Worm (Caenorhabditis elegans) whole organism, young adult: ENCODE results near the gene bmk-1.

ENCODE experiments used
- B0019.2 ChIP-seq: fragments of 200-800 bp; sonication (Bioruptor generic); conservative IDR thresholded peaks from 2 replicates; pipeline ENCODE4 v1.3.6; 2022; ENCODE audit warnings: missing genetic modification reagents, missing genetic modification characterization, missing compliant biosample characterization
- B0035.1 ChIP-seq: sonication (generic microtip); optimal IDR thresholded peaks from 2 replicates; lab custom pipeline; 2016; ENCODE audit warnings: missing genetic modification characterization, mild to moderate bottlenecking, missing compliant biosample characterization, missing genotype, missing genetic modification reagents
- F10E7.11 ChIP-seq: sonication (generic microtip); optimal IDR thresholded peaks from 2 replicates; lab custom pipeline; 2017; ENCODE audit warnings: mild to moderate bottlenecking, missing genetic modification characterization, moderate library complexity, missing compliant biosample characterization
- F33H1.4 ChIP-seq: fragments of 200-800 bp; sonication (Bioruptor generic); IDR thresholded peaks from 2 replicates; pipeline ENCODE4 v1.3.6; 2022; ENCODE audit warnings: missing genetic modification reagents, missing genetic modification characterization, missing compliant biosample characterization
- F49E8.2 ChIP-seq: sonication (generic microtip); optimal IDR thresholded peaks from 3 replicates; lab custom pipeline; 2017; ENCODE audit warnings: missing genetic modification characterization, mild to moderate bottlenecking, missing compliant biosample characterization, antibody characterized with exemption, moderate library complexity; ENCODE audit not compliant: insufficient read depth
- Y53F4B.3 ChIP-seq: fragments of 200-800 bp; sonication (Bioruptor generic); IDR thresholded peaks from 2 replicates; pipeline ENCODE4 v1.3.6; 2022; ENCODE audit warnings: missing genetic modification reagents, missing genetic modification characterization, missing compliant biosample characterization
- Y53G8AR.9 ChIP-seq: fragments of 200-800 bp; sonication (Bioruptor generic); conservative IDR thresholded peaks from 2 replicates; pipeline ENCODE4 v1.3.6; 2022; ENCODE audit warnings: missing genetic modification reagents, missing genetic modification characterization, missing compliant biosample characterization
- Y56A3A.18 ChIP-seq: fragments of 200-800 bp; sonication (Bioruptor generic); IDR thresholded peaks from 2 replicates; pipeline ENCODE4 v1.3.6; 2022; ENCODE audit warnings: missing genetic modification reagents, missing genetic modification characterization, missing compliant biosample characterization
- Y79H2A.3 ChIP-seq: fragments of 200-800 bp; sonication (Bioruptor generic); conservative IDR thresholded peaks from 2 replicates; pipeline ENCODE4 v1.3.6; 2022; ENCODE audit warnings: missing genetic modification reagents, missing genetic modification characterization, missing compliant biosample characterization
- Y95B8A.8 ChIP-seq: fragments of 200-800 bp; sonication (Bioruptor generic); IDR thresholded peaks from 2 replicates; pipeline ENCODE4 v1.3.6; 2022; ENCODE audit warnings: missing genetic modification reagents, missing genetic modification characterization, missing compliant biosample characterization
- ZK185.1 ChIP-seq: sonication (generic microtip); optimal IDR thresholded peaks from 2 replicates; lab custom pipeline; 2016; ENCODE audit warnings: mild to moderate bottlenecking, missing genetic modification characterization, missing compliant biosample characterization; ENCODE audit not compliant: poor library complexity, severe bottlenecking
- atf-7 ChIP-seq: sonication (generic microtip); optimal IDR thresholded peaks from 2 replicates; lab custom pipeline; 2017; ENCODE audit warnings: mild to moderate bottlenecking, missing genetic modification characterization, missing compliant biosample characterization
- athp-1 ChIP-seq: sonication (generic microtip); optimal IDR thresholded peaks from 2 replicates; lab custom pipeline; 2017; ENCODE audit warnings: mild to moderate bottlenecking, missing genetic modification characterization, missing compliant biosample characterization
- attf-5 ChIP-seq: fragments of 200-800 bp; sonication (Bioruptor generic); optimal IDR thresholded peaks from 2 replicates; lab custom pipeline; 2018; ENCODE audit warnings: mild to moderate bottlenecking, missing genetic modification characterization, missing compliant biosample characterization
- attf-6 ChIP-seq: fragments of 200-800 bp; sonication (Bioruptor generic); IDR thresholded peaks from 2 replicates; pipeline ENCODE4 v1.3.6; 2022; ENCODE audit warnings: missing genetic modification reagents, missing genetic modification characterization, missing compliant biosample characterization
- bed-1 ChIP-seq: fragments of 200-800 bp; sonication (Bioruptor generic); IDR thresholded peaks from 2 replicates; pipeline ENCODE4 v1.3.6; 2022; ENCODE audit warnings: missing genetic modification reagents, missing genetic modification characterization, missing compliant biosample characterization
- cebp-1 ChIP-seq, 2 experiments: fragments of 200-800 bp in 1 of 2; sonication (Bioruptor generic) in 1 of 2; sonication (generic microtip) in 1 of 2; IDR thresholded peaks in 1 of 2; optimal IDR thresholded peaks in 1 of 2; 2 replicates each; pipeline versions ENCODE4 v1.3.6 to Lab custom; 2017 to 2022; ENCODE audit warnings: missing compliant biosample characterization in 2 of 2, missing genetic modification characterization in 2 of 2, mild to moderate bottlenecking in 1 of 2, missing genetic modification reagents in 1 of 2, moderate library complexity in 1 of 2
- ceh-100 ChIP-seq: fragments of 200-800 bp; sonication (Bioruptor generic); IDR thresholded peaks from 2 replicates; pipeline ENCODE4 v1.3.6; 2022; ENCODE audit warnings: missing genetic modification reagents, missing genetic modification characterization, missing compliant biosample characterization
- ceh-27 ChIP-seq: fragments of 200-800 bp; sonication (Bioruptor generic); optimal IDR thresholded peaks from 2 replicates; lab custom pipeline; 2018; ENCODE audit warnings: mild to moderate bottlenecking, missing genetic modification characterization, moderate library complexity, missing compliant biosample characterization
- ceh-79 ChIP-seq: sonication (generic microtip); optimal IDR thresholded peaks from 2 replicates; lab custom pipeline; 2017; ENCODE audit warnings: mild to moderate bottlenecking, missing genetic modification characterization, missing compliant biosample characterization
- die-1 ChIP-seq: sonication (generic microtip); optimal IDR thresholded peaks from 2 replicates; lab custom pipeline; 2016; ENCODE audit warnings: missing genotype, mild to moderate bottlenecking, missing genetic modification characterization, missing compliant biosample characterization
- ekl-4 ChIP-seq: fragments of 200-800 bp; sonication (Bioruptor generic); IDR thresholded peaks from 2 replicates; pipeline ENCODE4 v1.3.6; 2022; ENCODE audit warnings: missing genetic modification reagents, missing genetic modification characterization, missing compliant biosample characterization
- gei-17 ChIP-seq: fragments of 200-800 bp; sonication (Bioruptor generic); optimal IDR thresholded peaks from 2 replicates; lab custom pipeline; 2018; ENCODE audit warnings: mild to moderate bottlenecking, missing genetic modification characterization, missing compliant biosample characterization
- him-1 ChIP-seq: sonication (generic microtip); optimal IDR thresholded peaks from 2 replicates; lab custom pipeline; 2016; ENCODE audit warnings: missing genotype, missing genetic modification reagents, missing genetic modification characterization, missing compliant biosample characterization
- hlh-12 ChIP-seq: sonication (generic microtip); optimal IDR thresholded peaks from 2 replicates; lab custom pipeline; 2016; ENCODE audit warnings: missing genetic modification characterization, missing compliant biosample characterization
- hmg-1.2 ChIP-seq: fragments of 200-800 bp; sonication (Bioruptor generic); IDR thresholded peaks from 2 replicates; pipeline ENCODE4 v1.3.6; 2022; ENCODE audit warnings: missing genetic modification reagents, missing genetic modification characterization, missing compliant biosample characterization
- hmg-20 ChIP-seq: fragments of 200-800 bp; sonication (Bioruptor generic); IDR thresholded peaks from 2 replicates; pipeline ENCODE4 v1.3.6; 2022; ENCODE audit warnings: missing genetic modification reagents, missing genetic modification characterization, missing compliant biosample characterization
- hsf-1 ChIP-seq: fragments of 200-800 bp; sonication (Bioruptor generic); IDR thresholded peaks from 2 replicates; pipeline ENCODE4 v1.3.6; 2022; ENCODE audit warnings: missing genetic modification reagents, missing genetic modification characterization, missing compliant biosample characterization
- lag-1 ChIP-seq: fragments of 200-800 bp; sonication (Bioruptor generic); IDR thresholded peaks from 2 replicates; pipeline ENCODE4 v1.3.6; 2022; ENCODE audit warnings: missing genetic modification reagents, missing genetic modification characterization, missing compliant biosample characterization
- let-607 ChIP-seq, 2 experiments: fragments of 200-800 bp in 1 of 2; sonication (Bioruptor generic) in 1 of 2; sonication (generic microtip) in 1 of 2; optimal IDR thresholded peaks; 2 replicates each; lab custom pipeline; 2016 to 2018; ENCODE audit warnings: mild to moderate bottlenecking in 2 of 2, missing compliant biosample characterization in 2 of 2, missing genetic modification characterization in 2 of 2, moderate library complexity in 2 of 2, missing genotype in 1 of 2
- lir-1 ChIP-seq: fragments of 200-800 bp; sonication (Bioruptor generic); conservative IDR thresholded peaks from 2 replicates; pipeline ENCODE4 v1.3.6; 2022; ENCODE audit warnings: missing genetic modification reagents, missing genetic modification characterization, missing compliant biosample characterization
- lsy-27 ChIP-seq: sonication (generic microtip); optimal IDR thresholded peaks from 2 replicates; lab custom pipeline; 2017; ENCODE audit warnings: missing genetic modification characterization, mild to moderate bottlenecking, missing compliant biosample characterization, antibody characterized with exemption, missing genotype, borderline replicate concordance; ENCODE audit not compliant: insufficient read depth
- madf-10 ChIP-seq: sonication (generic microtip); optimal IDR thresholded peaks from 2 replicates; lab custom pipeline; 2016; ENCODE audit warnings: mild to moderate bottlenecking, missing genetic modification characterization, missing compliant biosample characterization
- madf-3 ChIP-seq: fragments of 200-800 bp; sonication (Bioruptor generic); IDR thresholded peaks from 2 replicates; pipeline ENCODE4 v1.3.6; 2022; ENCODE audit warnings: missing genetic modification reagents, missing genetic modification characterization, missing compliant biosample characterization
- madf-8 ChIP-seq: fragments of 200-800 bp; sonication (Bioruptor generic); conservative IDR thresholded peaks from 2 replicates; pipeline ENCODE4 v1.3.6; 2022; ENCODE audit warnings: missing genetic modification reagents, missing genetic modification characterization, missing compliant biosample characterization
- nfya-1 ChIP-seq: sonication (generic microtip); optimal IDR thresholded peaks from 2 replicates; lab custom pipeline; 2017; ENCODE audit warnings: antibody characterized with exemption, missing compliant biosample characterization, missing genetic modification characterization, borderline replicate concordance; ENCODE audit not compliant: insufficient read depth
- nhr-179 ChIP-seq: sonication (generic microtip); optimal IDR thresholded peaks from 2 replicates; lab custom pipeline; 2016; ENCODE audit warnings: mild to moderate bottlenecking, missing genetic modification characterization, missing compliant biosample characterization
- snpc-3.4 ChIP-seq: sonication (generic microtip); optimal IDR thresholded peaks from 2 replicates; lab custom pipeline; 2017; ENCODE audit warnings: missing genetic modification characterization, mild to moderate bottlenecking, missing compliant biosample characterization, antibody characterized with exemption, moderate library complexity, missing genotype, missing genetic modification reagents
- snpc-4 ChIP-seq, 5 experiments: fragments of 150-350 bp in 1 of 5; sonication (generic microtip) in 4 of 5; optimal IDR thresholded peaks; 2 replicates each; lab custom pipeline; 2014 to 2018; ENCODE audit warnings: missing genetic modification characterization in 5 of 5, missing biosample characterization in 3 of 5, antibody characterized with exemption in 2 of 5, mild to moderate bottlenecking in 2 of 5, missing compliant biosample characterization in 2 of 5, missing genotype in 2 of 5, moderate library complexity in 2 of 5, missing genetic modification reagents in 1 of 5
- unc-62 ChIP-seq: fragments of 150-350 bp; optimal IDR thresholded peaks from 2 replicates; lab custom pipeline; 2014; ENCODE audit warnings: missing biosample characterization, missing genetic modification reagents, missing genetic modification characterization
- zim-3 ChIP-seq: sonication (generic microtip); optimal IDR thresholded peaks from 2 replicates; lab custom pipeline; 2017; ENCODE audit warnings: mild to moderate bottlenecking, missing genetic modification characterization, moderate library complexity, missing compliant biosample characterization
- ztf-18 ChIP-seq: sonication (generic microtip); optimal IDR thresholded peaks from 2 replicates; lab custom pipeline; 2016; ENCODE audit warnings: missing genotype, mild to moderate bottlenecking, missing genetic modification characterization, missing compliant biosample characterization
- ztf-25 ChIP-seq: fragments of 200-800 bp; sonication (Bioruptor generic); IDR thresholded peaks from 2 replicates; pipeline ENCODE4 v1.3.6; 2022; ENCODE audit warnings: missing genetic modification reagents, missing genetic modification characterization, missing compliant biosample characterization
- ztf-28 ChIP-seq: fragments of 200-800 bp; sonication (Bioruptor generic); IDR thresholded peaks from 2 replicates; pipeline ENCODE4 v1.3.6; 2022; ENCODE audit warnings: missing genetic modification reagents, missing genetic modification characterization, missing compliant biosample characterization

bmk-1 gene

DNA sequence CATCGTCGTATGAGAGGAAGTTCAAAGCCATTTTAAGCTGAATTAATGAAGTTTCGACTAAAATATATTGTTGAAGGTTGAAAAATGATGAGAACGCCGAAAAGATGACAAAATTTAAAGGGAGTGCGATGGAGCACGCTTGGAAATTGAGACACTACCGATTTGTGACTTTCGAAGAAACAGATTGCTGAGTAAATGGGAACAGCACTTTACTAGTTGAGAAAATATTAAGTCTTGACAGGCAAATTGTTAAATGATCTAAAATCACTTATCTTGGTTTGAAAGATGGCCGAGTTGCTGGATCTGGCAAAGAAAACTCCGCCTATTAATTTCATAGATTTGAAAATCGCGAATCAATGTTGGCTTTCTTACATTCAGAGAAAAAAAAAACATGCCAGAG, 33.5 kb downstream of the bmk-1 start, which contains the start of gene rpoa-12 (continued):
- TF ChIP-seq ztf-18 (tag; lab: Kevin White, UChicago) (peak; percentile 5), gei-17 (GFP tag; lab: Kevin White, UChicago) (no peak), him-1 (tag; lab: Kevin White, UChicago) (no peak), Y56A3A.18 (GFP tag; lab: Robert Waterston, UW) (no peak), ekl-4 (GFP tag; lab: Robert Waterston, UW) (0 out of 2 replicates have a peak, but pooled peaks have one; percentile 34), F49E8.2 (tag; lab: Kevin White, UChicago) (no peak), zim-3 (tag; lab: Kevin White, UChicago) (no peak), snpc-3.4 (tag; lab: Kevin White, UChicago) (no peak), F33H1.4 (no peak), lir-1 (no peak), snpc-4 (GFP tag; optimal IDR thresholded peaks at IDR 0.05; lab: Kevin White, UChicago) (no peak), snpc-4 (tag; optimal IDR thresholded peaks at IDR 0.05; lab: Kevin White, UChicago) (peak in 1 of 4 experiments; percentile 42), ZK185.1 (no peak), Y95B8A.8 (GFP tag; lab: Robert Waterston, UW) (no peak), ceh-27 (GFP tag; lab: Kevin White, UChicago) (peak; percentile 39)

DNA sequence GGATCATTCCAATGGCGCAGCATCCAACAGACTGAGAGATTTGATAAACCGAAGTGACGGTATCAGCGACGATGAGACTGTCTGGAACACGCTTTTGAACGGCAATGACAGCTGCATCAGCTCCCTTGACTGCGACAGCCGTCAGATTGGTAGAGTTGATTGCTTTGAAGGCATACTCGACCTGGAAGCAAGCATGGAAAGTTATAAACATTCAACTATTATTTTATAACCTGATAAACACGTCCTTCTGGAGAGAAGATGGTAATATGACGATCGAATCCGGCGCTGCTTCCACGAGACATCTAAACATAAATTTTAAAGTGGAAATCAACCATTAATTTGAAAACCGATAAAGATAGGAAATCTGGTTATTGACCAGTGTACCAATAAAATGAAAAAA, 34.5 kb downstream of the bmk-1 start, which contains the start of gene pas-1:
Gene pas-1, minus strand, starts transcription at position 302 of the 400 bp plus-strand sequence.
- TF ChIP-seq lag-1 (GFP tag; lab: Robert Waterston, UW) (no peak), bed-1 (GFP tag; lab: Robert Waterston, UW) (0 out of 2 replicates have a peak, but pooled peaks have one; percentile 40), zim-3 (tag; lab: Kevin White, UChicago) (no peak), hmg-20 (no peak), F10E7.11 (tag; lab: Kevin White, UChicago) (no peak), attf-6 (no peak), Y56A3A.18 (GFP tag; lab: Robert Waterston, UW) (no peak), madf-3 (GFP tag; lab: Robert Waterston, UW) (peak; percentile 74; the same call in 1 of the 2 replicates), atf-7 (tag; lab: Kevin White, UChicago) (no peak), hlh-12 (no peak), ztf-25 (0 out of 2 replicates have a peak, but pooled peaks have one; percentile 19), unc-62 (GFP tag; lab: Kevin White, UChicago) (no peak), nfya-1 (tag; lab: Kevin White, UChicago) (no peak), lsy-27 (tag; lab: Kevin White, UChicago) (no peak), B0019.2 (GFP tag; lab: Robert Waterston, UW) (no peak), athp-1 (tag; lab: Kevin White, UChicago) (peak; percentile 17), madf-8 (GFP tag; lab: Robert Waterston, UW) (no peak), let-607 (tag; optimal IDR thresholded peaks at IDR 0.05; lab: Kevin White, UChicago) (no peak), cebp-1 (GFP tag; IDR thresholded peaks at IDR 0.05; lab: Robert Waterston, UW) (no peak), cebp-1 (tag; optimal IDR thresholded peaks at IDR 0.05; lab: Kevin White, UChicago) (no peak), nhr-179 (tag; lab: Kevin White, UChicago) (no peak), Y53G8AR.9 (GFP tag; lab: Robert Waterston, UW) (peak; percentile 39; the same call in 1 of the 2 replicates), die-1 (tag; lab: Kevin White, UChicago) (no peak), ztf-28 (GFP tag; lab: Robert Waterston, UW) (no peak), hsf-1 (GFP tag; lab: Robert Waterston, UW) (0 out of 2 replicates have a peak, but pooled peaks have one; percentile 30), Y79H2A.3 (GFP tag; lab: Robert Waterston, UW) (no peak), ceh-79 (no peak), attf-5 (no peak), madf-10 (tag; lab: Kevin White, UChicago) (no peak), F49E8.2 (tag; lab: Kevin White, UChicago) (no peak), hmg-1.2 (GFP tag; lab: Robert Waterston, UW) (0 out of 2 replicates have a peak, but pooled peaks have one; percentile 24), B0035.1 (no peak), ceh-100 (GFP tag; lab: Robert Waterston, UW) (no peak), F33H1.4 (no peak), Y53F4B.3 (GFP tag; lab: Robert Waterston, UW) (no peak)
